Worm (Caenorhabditis elegans) whole organism, L3 larva: ENCODE data around the gene F29C4.4.

Experiments
- aly-2 ChIP-seq: fragments of 150-350 bp; optimal IDR thresholded peaks from 2 replicates; lab custom pipeline; 2014; ENCODE audit warnings: missing biosample characterization, missing genetic modification characterization
- ama-1 ChIP-seq: fragments of 150-350 bp; optimal IDR thresholded peaks from 2 replicates; lab custom pipeline; 2018
- ceh-16 ChIP-seq: sonication (generic microtip); optimal IDR thresholded peaks from 2 replicates; lab custom pipeline; 2017; ENCODE audit warnings: missing biosample characterization, missing genetic modification characterization
- ceh-9 ChIP-seq: sonication (generic microtip); optimal IDR thresholded peaks from 2 replicates; lab custom pipeline; 2018; ENCODE audit warnings: missing biosample characterization, missing genetic modification characterization
- daf-12 ChIP-seq: fragments of 150-350 bp; optimal IDR thresholded peaks from 2 replicates; lab custom pipeline; 2014; ENCODE audit warnings: missing biosample characterization, missing genetic modification reagents, missing genetic modification characterization
- egl-27 ChIP-seq: sonication (generic microtip); optimal IDR thresholded peaks from 4 replicates; lab custom pipeline; 2017; ENCODE audit warnings: missing biosample characterization, missing genetic modification reagents, missing genetic modification characterization
- egl-5 ChIP-seq: fragments of 150-350 bp; optimal IDR thresholded peaks from 2 replicates; lab custom pipeline; 2017; ENCODE audit warnings: missing biosample characterization, missing genetic modification reagents, missing genetic modification characterization, inconsistent platforms
- elt-1 ChIP-seq: fragments of 150-350 bp; optimal IDR thresholded peaks from 2 replicates; lab custom pipeline; 2014; ENCODE audit warnings: missing biosample characterization, missing genetic modification characterization
- elt-2 ChIP-seq: sonication (generic microtip); optimal IDR thresholded peaks from 2 replicates; lab custom pipeline; 2016; ENCODE audit warnings: missing genetic modification reagents, mild to moderate bottlenecking, missing genetic modification characterization, missing compliant biosample characterization
- elt-3 ChIP-seq, 3 experiments: fragments of 150-350 bp in 1 of 3; sonication (generic microtip) in 2 of 3; optimal IDR thresholded peaks; 2 replicates in 2 of 3; 4 replicates in 1 of 3; lab custom pipeline; 2014 to 2017; ENCODE audit warnings: missing biosample characterization in 3 of 3, missing genetic modification characterization in 3 of 3
- eor-1 ChIP-seq, 2 experiments: fragments of 150-350 bp; optimal IDR thresholded peaks; 2 replicates each; lab custom pipeline; 2014 to 2018; ENCODE audit warnings: missing biosample characterization in 2 of 2, missing genetic modification characterization in 2 of 2
- fkh-10 ChIP-seq: sonication (generic microtip); optimal IDR thresholded peaks from 2 replicates; lab custom pipeline; 2017; ENCODE audit warnings: missing biosample characterization, missing genetic modification reagents, missing genetic modification characterization
- hmg-11 ChIP-seq: sonication (generic microtip); optimal IDR thresholded peaks from 2 replicates; lab custom pipeline; 2016; ENCODE audit warnings: missing genetic modification characterization, missing compliant biosample characterization
- jun-1 ChIP-seq: fragments of 150-350 bp; optimal IDR thresholded peaks from 2 replicates; lab custom pipeline; 2014; ENCODE audit warnings: missing biosample characterization, missing genetic modification reagents, missing genetic modification characterization
- lin-15B ChIP-seq: fragments of 150-350 bp; optimal IDR thresholded peaks from 2 replicates; lab custom pipeline; 2014; ENCODE audit warnings: missing biosample characterization, missing genetic modification characterization
- lin-39 ChIP-seq: fragments of 150-350 bp; optimal IDR thresholded peaks from 2 replicates; lab custom pipeline; 2018; ENCODE audit warnings: missing biosample characterization, missing genetic modification reagents, missing genetic modification characterization
- mdl-1 ChIP-seq: fragments of 150-350 bp; optimal IDR thresholded peaks from 2 replicates; lab custom pipeline; 2014; ENCODE audit warnings: missing biosample characterization, missing genetic modification characterization
- mml-1 ChIP-seq: fragments of 150-350 bp; sonication (generic microtip); optimal IDR thresholded peaks from 3 replicates; lab custom pipeline; 2014; ENCODE audit warnings: missing biosample characterization, missing genetic modification characterization
- nfya-1 ChIP-seq: sonication (generic microtip); optimal IDR thresholded peaks from 2 replicates; lab custom pipeline; 2017; ENCODE audit warnings: missing genetic modification characterization, mild to moderate bottlenecking, missing compliant biosample characterization, antibody characterized with exemption, moderate library complexity; ENCODE audit not compliant: insufficient read depth
- nhr-11 ChIP-seq: fragments of 150-350 bp; optimal IDR thresholded peaks from 2 replicates; lab custom pipeline; 2014; ENCODE audit warnings: missing biosample characterization, missing genetic modification characterization
- nhr-12 ChIP-seq: fragments of 150-350 bp; optimal IDR thresholded peaks from 2 replicates; lab custom pipeline; 2014; ENCODE audit warnings: missing biosample characterization, missing genetic modification characterization
- nhr-23 ChIP-seq: fragments of 150-350 bp; optimal IDR thresholded peaks from 2 replicates; lab custom pipeline; 2014; ENCODE audit warnings: missing biosample characterization, missing genetic modification reagents, missing genetic modification characterization
- nhr-237 ChIP-seq: fragments of 150-350 bp; optimal IDR thresholded peaks from 2 replicates; lab custom pipeline; 2014; ENCODE audit warnings: missing biosample characterization, missing genetic modification characterization
- nhr-25 ChIP-seq: sonication (generic microtip); optimal IDR thresholded peaks from 2 replicates; lab custom pipeline; 2017; ENCODE audit warnings: missing biosample characterization, missing genetic modification characterization
- nhr-43 ChIP-seq: sonication (generic microtip); optimal IDR thresholded peaks from 2 replicates; lab custom pipeline; 2016; ENCODE audit warnings: mild to moderate bottlenecking, missing genetic modification characterization, missing compliant biosample characterization; ENCODE audit not compliant: poor library complexity, severe bottlenecking
- nhr-77 ChIP-seq: fragments of 150-350 bp; optimal IDR thresholded peaks from 2 replicates; lab custom pipeline; 2014; ENCODE audit warnings: missing biosample characterization, missing genetic modification characterization
- pha-4 ChIP-seq: fragments of 150-350 bp; optimal IDR thresholded peaks from 2 replicates; lab custom pipeline; 2014; ENCODE audit warnings: missing biosample characterization, missing genetic modification reagents, missing genetic modification characterization
- pqm-1 ChIP-seq: fragments of 150-350 bp; optimal IDR thresholded peaks from 2 replicates; lab custom pipeline; 2017; ENCODE audit warnings: missing biosample characterization, missing genetic modification characterization, inconsistent platforms
- skn-1 ChIP-seq: fragments of 150-350 bp; optimal IDR thresholded peaks from 2 replicates; lab custom pipeline; 2014; ENCODE audit warnings: missing biosample characterization, missing genetic modification characterization
- snpc-4 ChIP-seq: fragments of 150-350 bp; optimal IDR thresholded peaks from 2 replicates; lab custom pipeline; 2014; ENCODE audit warnings: missing biosample characterization, missing genetic modification characterization
- tbx-2 ChIP-seq: sonication (generic microtip); optimal IDR thresholded peaks from 2 replicates; lab custom pipeline; 2016; ENCODE audit warnings: mild to moderate bottlenecking, missing genetic modification characterization, missing compliant biosample characterization
- unc-62 ChIP-seq: fragments of 150-350 bp; sonication (generic microtip); optimal IDR thresholded peaks from 4 replicates; lab custom pipeline; 2014; ENCODE audit warnings: missing biosample characterization, missing genetic modification reagents, missing genetic modification characterization
- zag-1 ChIP-seq: fragments of 150-350 bp; optimal IDR thresholded peaks from 2 replicates; lab custom pipeline; 2014; ENCODE audit warnings: missing biosample characterization, missing genetic modification characterization
- ztf-11 ChIP-seq: fragments of 150-350 bp; optimal IDR thresholded peaks from 2 replicates; lab custom pipeline; 2014; ENCODE audit warnings: missing biosample characterization, missing genetic modification characterization
- ztf-4 ChIP-seq: fragments of 150-350 bp; optimal IDR thresholded peaks from 2 replicates; lab custom pipeline; 2014; ENCODE audit warnings: missing biosample characterization, missing genetic modification characterization

The F29C4.4 gene

DNA sequence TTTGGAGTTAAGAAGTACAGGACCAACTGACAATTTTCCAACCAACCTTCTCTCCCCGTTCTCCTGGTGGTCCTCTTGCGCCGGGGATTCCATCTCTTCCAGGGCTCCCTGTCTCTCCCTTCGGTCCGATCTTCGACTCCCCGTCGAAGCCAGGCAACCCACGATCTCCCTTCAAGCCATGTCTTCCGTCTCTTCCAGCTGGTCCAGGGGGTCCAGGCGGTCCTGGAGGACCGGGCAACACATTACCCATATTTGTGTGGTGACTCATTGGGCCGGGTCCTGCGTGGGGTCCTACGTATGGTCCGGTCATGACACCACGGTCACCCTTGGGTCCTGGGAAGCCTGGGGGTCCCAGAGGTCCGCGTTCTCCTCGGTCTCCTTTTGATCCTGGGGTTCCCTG is 29.5 kb downstream of the F29C4.4 start:
- TF ChIP-seq elt-2 (tag; lab: Kevin White, UChicago) (no peak), aly-2 (tag; lab: Kevin White, UChicago) (no peak), unc-62 (GFP tag; lab: Kevin White, UChicago) (no peak), mml-1 (no peak), zag-1 (no peak), daf-12 (tag; lab: Kevin White, UChicago) (no peak)

ce11 chrIV:143807-144371 is 32.4 kb downstream of the F29C4.4 start:
- TF ChIP-seq unc-62 (GFP tag; lab: Kevin White, UChicago) = peak; percentile 26
- peak; percentile 58 for TF ChIP-seq egl-5
- peak; percentile 23 for TF ChIP-seq lin-15B (tag; lab: Kevin White, UChicago)
- TF ChIP-seq elt-1 (tag; lab: Kevin White, UChicago) = peak; percentile 57
- TF ChIP-seq aly-2 (tag; lab: Kevin White, UChicago) = no peak
- peak; percentile 73 for TF ChIP-seq mdl-1 (tag; lab: Kevin White, UChicago)
- TF ChIP-seq pqm-1 (tag; lab: Kevin White, UChicago) = peak; percentile 1
- TF ChIP-seq eor-1 (tag; optimal IDR thresholded peaks at IDR 0.05; lab: Kevin White, UChicago) = no peak
- peak; percentile 94 for TF ChIP-seq hmg-11 (tag; lab: Kevin White, UChicago)
- TF ChIP-seq elt-2 (tag; lab: Kevin White, UChicago) = peak; percentile 30
- peak; percentile 61 for TF ChIP-seq nfya-1 (tag; lab: Kevin White, UChicago)
- TF ChIP-seq nhr-12 (tag; lab: Kevin White, UChicago) = no peak
- no peak for TF ChIP-seq nhr-11
- TF ChIP-seq ceh-16 (tag; lab: Kevin White, UChicago) = no peak
- no peak for TF ChIP-seq zag-1
- peak; percentile 8 for TF ChIP-seq nhr-23 (tag; lab: Kevin White, UChicago)
- peak; percentile 32 for TF ChIP-seq tbx-2 (tag; lab: Kevin White, UChicago)
- no peak for TF ChIP-seq skn-1
- peak; percentile 56 for TF ChIP-seq pha-4
- TF ChIP-seq ztf-4 (tag; lab: Kevin White, UChicago) = no peak
- TF ChIP-seq lin-39 = peak; percentile 87
- peak; percentile 22 for TF ChIP-seq jun-1
- peak; percentile 45 for TF ChIP-seq nhr-43 (tag; lab: Kevin White, UChicago)

- TF ChIP-seq hmg-11 (tag; lab: Kevin White, UChicago) (no peak), unc-62 (GFP tag; lab: Kevin White, UChicago) (no peak), elt-3 (tag; optimal IDR thresholded peaks at IDR 0.05; lab: Kevin White, UChicago) (no peak), nhr-77 (tag; lab: Kevin White, UChicago) (no peak), mml-1 (no peak), pha-4 (no peak), nfya-1 (tag; lab: Kevin White, UChicago) (no peak), lin-39 (no peak)
- TF ChIP-seq, all 47 proteins: peak for 0
Measured at ce11 chrIV:147819-148218, 36.3 kb downstream of the F29C4.4 start, which contains the start of gene col-99. TSS of gene col-99 (minus strand) at chrIV:147919.

ce11 chrIV:148756-149155 is 37.3 kb downstream of the F29C4.4 start:
- no peak for TF ChIP-seq lin-39
- no peak for TF ChIP-seq snpc-4 (tag; lab: Kevin White, UChicago)
- TF ChIP-seq nhr-25 = no peak
- no peak for TF ChIP-seq fkh-10
- TF ChIP-seq ztf-11 (tag; lab: Kevin White, UChicago) = no peak
- no peak for TF ChIP-seq elt-1 (tag; lab: Kevin White, UChicago)
- TF ChIP-seq nhr-43 (tag; lab: Kevin White, UChicago) = no peak
- TF ChIP-seq pqm-1 (tag; lab: Kevin White, UChicago) = no peak
- TF ChIP-seq skn-1 = no peak
- TF ChIP-seq nhr-237 (tag; lab: Kevin White, UChicago) = no peak
- TF ChIP-seq daf-12 (tag; lab: Kevin White, UChicago) = no peak
- TF ChIP-seq egl-27 (tag; lab: Kevin White, UChicago) = no peak
- TF ChIP-seq ceh-9 (tag; lab: Kevin White, UChicago) = no peak
- no peak for TF ChIP-seq ama-1 (lab: Kevin White, UChicago)
